Worm (Caenorhabditis elegans) whole organism, L4 larva: ENCODE data around the gene C09H10.4.

Experiments used
- F37D6.2 ChIP-seq: sonication (generic microtip); optimal IDR thresholded peaks from 2 replicates; lab custom pipeline; 2016; ENCODE audit warnings: mild to moderate bottlenecking, missing genetic modification characterization, missing compliant biosample characterization
- F44E2.7 ChIP-seq: fragments of 200-800 bp; sonication (Bioruptor generic); IDR thresholded peaks from 2 replicates; pipeline ENCODE4 v2.1.2; 2022; ENCODE audit warnings: missing genetic modification characterization, missing compliant biosample characterization
- F49E8.2 ChIP-seq: sonication (generic microtip); optimal IDR thresholded peaks from 2 replicates; lab custom pipeline; 2016; ENCODE audit warnings: missing compliant biosample characterization, mild to moderate bottlenecking, missing genetic modification characterization, borderline replicate concordance
- Y105C5A.15 ChIP-seq: fragments of 200-800 bp; sonication (Bioruptor generic); IDR thresholded peaks from 2 replicates; pipeline ENCODE4 v1.3.6; 2022; ENCODE audit warnings: missing genetic modification characterization, missing compliant biosample characterization
- Y48G9A.11 ChIP-seq: fragments of 200-800 bp; sonication (Bioruptor generic); IDR thresholded peaks from 2 replicates; pipeline ENCODE4 v1.3.6; 2022; ENCODE audit warnings: missing genetic modification reagents, missing genetic modification characterization, missing compliant biosample characterization
- Y75B8A.6 ChIP-seq: fragments of 200-800 bp; sonication (Bioruptor generic); IDR thresholded peaks from 2 replicates; pipeline ENCODE4 v1.3.6; 2022; ENCODE audit warnings: missing genetic modification reagents, missing genetic modification characterization, missing compliant biosample characterization
- ZK337.2 ChIP-seq: fragments of 200-800 bp; sonication (Bioruptor generic); IDR thresholded peaks from 2 replicates; pipeline ENCODE4 v1.3.6; 2022; ENCODE audit warnings: missing genetic modification reagents, missing genetic modification characterization, missing compliant biosample characterization
- aha-1 ChIP-seq: fragments of 150-350 bp; peaks from one replicate; lab custom pipeline; 2014; ENCODE audit warnings: missing biosample characterization, missing genetic modification characterization
- ama-1 ChIP-seq: fragments of 150-350 bp; optimal IDR thresholded peaks from 2 replicates; lab custom pipeline; 2014; ENCODE audit warnings: inconsistent platforms, mixed read lengths
- arid-1 ChIP-seq: fragments of 200-800 bp; sonication (Bioruptor generic); conservative IDR thresholded peaks from 2 replicates; pipeline ENCODE4 v1.3.6; 2022; ENCODE audit warnings: missing genetic modification reagents, missing genetic modification characterization, missing compliant biosample characterization
- attf-4 ChIP-seq: sonication (generic microtip); optimal IDR thresholded peaks from 3 replicates; lab custom pipeline; 2017; ENCODE audit warnings: missing biosample characterization, missing genetic modification characterization
- ces-1 ChIP-seq: fragments of 150-350 bp; sonication (generic microtip); optimal IDR thresholded peaks from 4 replicates; lab custom pipeline; 2014; ENCODE audit warnings: missing biosample characterization, missing genetic modification reagents, missing genetic modification characterization
- cey-2 ChIP-seq: sonication (generic microtip); optimal IDR thresholded peaks from 3 replicates; lab custom pipeline; 2017; ENCODE audit warnings: missing genetic modification characterization, mild to moderate bottlenecking, missing compliant biosample characterization, antibody characterized with exemption, borderline replicate concordance; ENCODE audit not compliant: insufficient read depth
- daf-16 ChIP-seq, 3 experiments: sonication (generic microtip); optimal IDR thresholded peaks; 2 replicates each; lab custom pipeline; 2016 to 2017; ENCODE audit warnings: missing genetic modification characterization in 3 of 3, missing genetic modification reagents in 3 of 3, mild to moderate bottlenecking in 2 of 3, missing compliant biosample characterization in 2 of 3, missing biosample characterization in 1 of 3, moderate library complexity in 1 of 3
- dmd-8 ChIP-seq: fragments of 200-800 bp; sonication (Bioruptor generic); IDR thresholded peaks from 2 replicates; pipeline ENCODE4 v1.3.6; 2022; ENCODE audit warnings: missing genetic modification characterization, missing compliant biosample characterization
- dpl-1 ChIP-seq: fragments of 150-350 bp; optimal IDR thresholded peaks from 2 replicates; lab custom pipeline; 2014; ENCODE audit warnings: missing biosample characterization, missing genetic modification reagents, missing genetic modification characterization
- dve-1 ChIP-seq: sonication (generic microtip); optimal IDR thresholded peaks from 2 replicates; lab custom pipeline; 2017; ENCODE audit warnings: antibody characterized with exemption, mild to moderate bottlenecking, missing genetic modification characterization, missing compliant biosample characterization; ENCODE audit not compliant: insufficient read depth
- lim-7 ChIP-seq: fragments of 200-800 bp; sonication (Bioruptor generic); IDR thresholded peaks from 2 replicates; pipeline ENCODE4 v1.3.6; 2022; ENCODE audit warnings: missing genetic modification characterization, missing compliant biosample characterization
- lin-29 ChIP-seq: fragments of 200-800 bp; sonication (Bioruptor generic); IDR thresholded peaks from 2 replicates; pipeline ENCODE4 v1.3.6; 2022; ENCODE audit warnings: missing genetic modification reagents, missing genetic modification characterization, missing compliant biosample characterization
- lin-38 ChIP-seq: fragments of 200-800 bp; sonication (Bioruptor generic); IDR thresholded peaks from 2 replicates; pipeline ENCODE4 v1.3.6; 2022; ENCODE audit warnings: missing genetic modification reagents, missing genetic modification characterization, missing compliant biosample characterization
- lin-39 ChIP-seq: fragments of 150-350 bp; optimal IDR thresholded peaks from 2 replicates; lab custom pipeline; 2014; ENCODE audit warnings: missing biosample characterization, missing genetic modification reagents, missing genetic modification characterization
- lir-3 ChIP-seq: sonication (generic microtip); optimal IDR thresholded peaks from 2 replicates; lab custom pipeline; 2016; ENCODE audit warnings: mild to moderate bottlenecking, missing genetic modification characterization, missing compliant biosample characterization
- lsy-2 ChIP-seq, 2 experiments: fragments of 150-350 bp in 1 of 2; sonication (generic microtip) in 1 of 2; optimal IDR thresholded peaks; 2 replicates each; lab custom pipeline; 2014 to 2017; ENCODE audit warnings: missing biosample characterization in 2 of 2, missing genetic modification characterization in 2 of 2
- mes-2 ChIP-seq: sonication (generic microtip); optimal IDR thresholded peaks from 2 replicates; lab custom pipeline; 2016; ENCODE audit warnings: missing genotype, mild to moderate bottlenecking, missing genetic modification characterization, missing compliant biosample characterization; ENCODE audit not compliant: poor library complexity, severe bottlenecking
- nhr-10 ChIP-seq: fragments of 150-350 bp; optimal IDR thresholded peaks from 2 replicates; lab custom pipeline; 2014; ENCODE audit warnings: missing biosample characterization, missing genetic modification characterization
- nhr-25 ChIP-seq: sonication (generic microtip); optimal IDR thresholded peaks from 2 replicates; lab custom pipeline; 2017; ENCODE audit warnings: missing genetic modification characterization, mild to moderate bottlenecking, missing compliant biosample characterization, antibody characterized with exemption, moderate library complexity, borderline replicate concordance; ENCODE audit not compliant: insufficient read depth
- nhr-42 ChIP-seq: fragments of 200-800 bp; sonication (Bioruptor generic); IDR thresholded peaks from 2 replicates; pipeline ENCODE4 v1.3.6; 2022; ENCODE audit warnings: missing genetic modification characterization, missing compliant biosample characterization
- nhr-6 ChIP-seq: fragments of 150-350 bp; optimal IDR thresholded peaks from 2 replicates; lab custom pipeline; 2014; ENCODE audit warnings: missing biosample characterization, missing genetic modification characterization
- nhr-77 ChIP-seq: fragments of 150-350 bp; optimal IDR thresholded peaks from 2 replicates; lab custom pipeline; 2014; ENCODE audit warnings: missing biosample characterization, missing genetic modification characterization
- snpc-4 ChIP-seq: fragments of 150-350 bp; optimal IDR thresholded peaks from 2 replicates; lab custom pipeline; 2014; ENCODE audit warnings: missing biosample characterization, missing genetic modification characterization
- spr-1 ChIP-seq: sonication (generic microtip); optimal IDR thresholded peaks from 2 replicates; lab custom pipeline; 2016; ENCODE audit warnings: mild to moderate bottlenecking, missing genetic modification characterization, missing compliant biosample characterization
- tra-1 ChIP-seq: fragments of 200-800 bp; sonication (Bioruptor generic); IDR thresholded peaks from 2 replicates; pipeline ENCODE4 v1.3.6; 2022; ENCODE audit warnings: missing genetic modification reagents, missing genetic modification characterization, missing compliant biosample characterization
- unc-130 ChIP-seq: sonication (generic microtip); optimal IDR thresholded peaks from 2 replicates; lab custom pipeline; 2016; ENCODE audit warnings: missing genetic modification reagents, missing genetic modification characterization, missing compliant biosample characterization
- unc-62 ChIP-seq, 3 experiments: fragments of 150-350 bp in 1 of 3; sonication (generic microtip); optimal IDR thresholded peaks in 2 of 3; peaks in 1 of 3; 1 replicate in 1 of 3; 2 replicates in 2 of 3; lab custom pipeline; 2014 to 2017; ENCODE audit warnings: missing biosample characterization in 3 of 3, missing genetic modification characterization in 3 of 3, missing genetic modification reagents in 3 of 3, missing genotype in 1 of 3
- zag-1 ChIP-seq: fragments of 150-350 bp; optimal IDR thresholded peaks from 2 replicates; lab custom pipeline; 2014; ENCODE audit warnings: missing biosample characterization, missing genetic modification characterization
- zfp-3 ChIP-seq: fragments of 200-800 bp; sonication (Bioruptor generic); conservative IDR thresholded peaks from 2 replicates; pipeline ENCODE4 v1.3.6; 2022; ENCODE audit warnings: missing genetic modification reagents, missing genetic modification characterization, missing compliant biosample characterization

Gene C09H10.4

ce11 chrII:11076550-11076949, 23.4 kb upstream of the C09H10.4 start:
- TF ChIP-seq nhr-10 (tag; lab: Kevin White, UChicago) (no peak), lin-29 (GFP tag; lab: Robert Waterston, UW) (no peak), zfp-3 (GFP tag; lab: Robert Waterston, UW) (no peak), daf-16 (GFP tag; optimal IDR thresholded peaks at IDR 0.05; lab: Kevin White, UChicago) (no peak), daf-16 (tag; optimal IDR thresholded peaks at IDR 0.05; lab: Kevin White, UChicago) (no peak)

ce11 chrII:11086770-11087169, 13.2 kb upstream of the C09H10.4 start:
- no peak for TF ChIP-seq nhr-10 (tag; lab: Kevin White, UChicago)

ce11 chrII:11088137-11088536, 11.8 kb upstream of the C09H10.4 start:
- TF ChIP-seq aha-1 (tag; lab: Kevin White, UChicago) = peak; percentile 64
- TF ChIP-seq lim-7 (GFP tag; lab: Robert Waterston, UW) = no peak
- TF ChIP-seq, all 104 proteins: peak for 1

- TF ChIP-seq Y75B8A.6 = no peak
- no peak for TF ChIP-seq nhr-25 (tag; lab: Kevin White, UChicago)
- no peak for TF ChIP-seq F37D6.2 (tag; lab: Kevin White, UChicago)
- TF ChIP-seq, all 104 proteins: peak for 0
These were observed 10.6 kb upstream of the C09H10.4 start, which contains the start of gene unc-53 for ce11 chrII:11089356-11089755. Gene unc-53, minus strand, starts transcription at chrII:11089456.

- TF ChIP-seq ces-1 (GFP tag; lab: Kevin White, UChicago) (peak; percentile 62), zag-1 (tag; lab: Kevin White, UChicago) (no peak)
These were observed 8.4 kb upstream of the C09H10.4 start for ce11 chrII:11091577-11091976.

ce11 chrII:11092413-11092812, 7.5 kb upstream of the C09H10.4 start, which contains the start of gene rpl-42:
Gene rpl-42, plus strand, starts transcription at chrII:11092713.
- TF ChIP-seq lin-39 (tag; lab: Kevin White, UChicago) (no peak), dmd-8 (GFP tag; lab: Robert Waterston, UW) (no peak)

- TF ChIP-seq cey-2 = no peak
- peak; percentile 15 for TF ChIP-seq aha-1 (tag; lab: Kevin White, UChicago)
- no peak for TF ChIP-seq nhr-42 (GFP tag; lab: Robert Waterston, UW)
- peak in 1 of 2 experiments; percentile 26 for TF ChIP-seq unc-62 (GFP tag; optimal IDR thresholded peaks at IDR 0.05 in 1 of 2; lab: Kevin White, UChicago)
- TF ChIP-seq unc-62 (tag; optimal IDR thresholded peaks at IDR 0.05; lab: Kevin White, UChicago) = no peak
- no peak for TF ChIP-seq tra-1 (GFP tag; lab: Robert Waterston, UW)
These were observed 5.5 kb upstream of the C09H10.4 start for ce11 chrII:11094431-11094830.

- TF ChIP-seq lir-3 (tag; lab: Kevin White, UChicago) (no peak), spr-1 (tag; lab: Kevin White, UChicago) (no peak), mes-2 (tag; lab: Kevin White, UChicago) (peak; percentile 21), dpl-1 (no peak), nhr-77 (tag; lab: Kevin White, UChicago) (no peak), tra-1 (GFP tag; lab: Robert Waterston, UW) (no peak), dve-1 (tag; lab: Kevin White, UChicago) (no peak), unc-130 (no peak), ama-1 (peak; percentile 14), zfp-3 (GFP tag; lab: Robert Waterston, UW) (no peak), arid-1 (GFP tag; lab: Robert Waterston, UW) (no peak), ZK337.2 (GFP tag; lab: Robert Waterston, UW) (no peak), F49E8.2 (tag; lab: Kevin White, UChicago) (no peak), snpc-4 (tag; lab: Kevin White, UChicago) (no peak), Y48G9A.11 (0 out of 2 replicates have a peak, but pooled peaks have one; percentile 38), lin-38 (GFP tag; lab: Robert Waterston, UW) (peak; percentile 49; the same call in 1 of the 2 replicates), F44E2.7 (GFP tag; lab: Robert Waterston, UW) (no peak), attf-4 (tag; lab: Kevin White, UChicago) (no peak), Y105C5A.15 (GFP tag; lab: Robert Waterston, UW) (no peak), nhr-6 (tag; lab: Kevin White, UChicago) (no peak), lsy-2 (tag; optimal IDR thresholded peaks at IDR 0.05; lab: Kevin White, UChicago) (peak in 1 of 2 experiments; percentile 29)
These were observed 3.7 kb upstream of the C09H10.4 start, which contains the start of gene nbs-1 for ce11 chrII:11096233-11096632. Gene nbs-1, minus strand, starts transcription at chrII:11096478.
